Worm (Caenorhabditis elegans): ENCODE data around the gene H23L24.1.

The H23L24.1 gene

DNA sequence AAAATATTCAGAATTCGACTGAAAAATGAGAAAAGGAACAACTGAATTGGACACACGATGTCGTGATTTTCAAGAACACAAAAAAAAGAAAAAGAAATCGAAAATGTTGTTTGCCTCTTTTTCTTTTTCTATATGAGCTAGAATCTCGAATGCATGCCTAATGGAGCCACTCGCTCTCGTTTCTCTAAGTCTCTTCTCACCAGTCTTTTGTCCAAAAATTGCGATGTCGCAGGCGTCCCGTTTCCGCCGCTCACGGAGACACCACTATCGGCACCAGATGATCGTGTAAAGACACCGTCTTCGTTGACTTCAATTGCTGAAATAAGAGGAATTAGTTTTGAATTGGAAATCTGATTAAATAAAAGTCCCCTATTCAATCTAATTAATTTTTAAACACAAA, 40.4 kb downstream of the H23L24.1 start (continued):
- TF ChIP-seq hlh-30 (tag; optimal IDR thresholded peaks at IDR 0.05; ENCODE audit: insufficient read depth) (peak; percentile 34), ctbp-1 (GFP tag; IDR thresholded peaks at IDR 0.05) (peak; percentile 75)

DNA sequence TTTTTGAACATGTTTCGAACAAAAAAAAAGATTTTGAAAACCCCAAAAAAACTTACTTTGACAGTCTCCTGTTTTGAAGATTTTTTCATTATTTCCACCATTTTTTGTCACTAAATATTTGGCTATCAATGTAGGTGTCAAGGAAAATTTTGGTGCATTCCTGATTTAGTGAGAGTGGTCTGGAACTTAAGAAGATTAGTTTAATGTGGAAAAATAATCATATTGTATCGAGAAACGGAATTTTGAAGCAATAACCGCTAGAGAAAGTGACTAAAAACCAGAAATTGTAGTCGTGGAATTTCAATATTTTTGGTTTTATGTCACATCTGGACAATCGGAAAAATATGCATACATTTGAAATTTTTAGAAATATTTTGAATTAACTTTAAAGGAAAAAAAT, 43.6 kb downstream of the H23L24.1 start, which contains the start of the genes F20C5.11 and klp-11:
TSS of gene F20C5.11 (minus strand) at position 101 of the 400 bp plus-strand sequence.
TSS of gene klp-11 (minus strand) at position 171 of the 400 bp plus-strand sequence.
- no peak for TF ChIP-seq zip-2 (tag; optimal IDR thresholded peaks at IDR 0.05)
- no peak for TF ChIP-seq nhr-41 (GFP tag; IDR thresholded peaks at IDR 0.05)
- TF ChIP-seq aly-2 (tag; optimal IDR thresholded peaks at IDR 0.05), result no peak
- TF ChIP-seq vab-7 (GFP tag; IDR thresholded peaks at IDR 0.05), result no peak
- TF ChIP-seq nhr-76 (tag; optimal IDR thresholded peaks at IDR 0.05), result no peak
- no peak for TF ChIP-seq fkh-10 (GFP tag; optimal IDR thresholded peaks at IDR 0.05)
- no peak for TF ChIP-seq nhr-111 (GFP tag; optimal IDR thresholded peaks at IDR 0.05)
- no peak for TF ChIP-seq attf-4 (tag; optimal IDR thresholded peaks at IDR 0.05)
- no peak for TF ChIP-seq daf-19 (GFP tag; conservative IDR thresholded peaks at IDR 0.05)
- TF ChIP-seq fos-1 (tag; optimal IDR thresholded peaks at IDR 0.05), result no peak
- TF ChIP-seq F44E2.7 (GFP tag; IDR thresholded peaks at IDR 0.05), result no peak
- TF ChIP-seq saeg-2 (GFP tag; IDR thresholded peaks at IDR 0.05), result no peak
- no peak for TF ChIP-seq hif-1 (tag; optimal IDR thresholded peaks at IDR 0.05)
- TF ChIP-seq ceh-62 (tag; optimal IDR thresholded peaks at IDR 0.05), result no peak

DNA sequence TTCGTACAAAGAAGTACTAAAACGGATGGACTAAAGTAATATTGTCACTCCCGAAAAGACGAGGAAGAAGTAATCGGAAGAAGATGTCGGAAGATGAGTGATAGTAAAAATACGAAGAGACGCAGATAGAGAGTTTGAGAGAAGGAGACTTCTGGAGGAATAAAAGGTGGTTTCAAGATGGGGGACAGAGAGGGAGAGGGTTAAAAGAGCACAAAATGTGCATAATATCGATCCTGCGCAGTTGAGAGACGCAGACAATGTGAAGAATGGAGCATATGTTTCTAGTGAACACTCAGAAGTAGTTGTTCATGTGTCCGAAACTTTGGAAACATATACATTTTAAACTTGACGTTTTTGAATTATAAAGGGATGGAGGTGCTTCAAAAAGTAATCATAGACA, 44.2 kb downstream of the H23L24.1 start:
- peak; percentile 61 for TF ChIP-seq ctbp-1 (GFP tag; IDR thresholded peaks at IDR 0.05)
- TF ChIP-seq ceh-62 (tag; optimal IDR thresholded peaks at IDR 0.05), result no peak
- TF ChIP-seq rbr-2 (tag; optimal IDR thresholded peaks at IDR 0.05), result peak; percentile 62
- TF ChIP-seq nhr-10 (tag; optimal IDR thresholded peaks at IDR 0.05), result no peak
- TF ChIP-seq fkh-10 (GFP tag; optimal IDR thresholded peaks at IDR 0.05), result peak; percentile 94
- no peak for TF ChIP-seq dve-1 (tag; optimal IDR thresholded peaks at IDR 0.05; ENCODE audit: insufficient read depth)
- no peak for TF ChIP-seq attf-4 (tag; optimal IDR thresholded peaks at IDR 0.05)
- no peak for TF ChIP-seq ces-1 (GFP tag; optimal IDR thresholded peaks at IDR 0.05)
- TF ChIP-seq nhr-111 (GFP tag; optimal IDR thresholded peaks at IDR 0.05), result no peak
- TF ChIP-seq skn-1 (tag; optimal IDR thresholded peaks at IDR 0.05), result no peak
- no peak for TF ChIP-seq unc-130 (GFP tag; optimal IDR thresholded peaks at IDR 0.05)
- TF ChIP-seq snpc-1.2 (GFP tag; IDR thresholded peaks at IDR 0.05), result no peak
- TF ChIP-seq F37D6.2 (tag; optimal IDR thresholded peaks at IDR 0.05), result no peak
- TF ChIP-seq zfp-3 (GFP tag; conservative IDR thresholded peaks at IDR 0.05), result no peak
- TF ChIP-seq daf-19 (GFP tag; conservative IDR thresholded peaks at IDR 0.05), result no peak
- TF ChIP-seq egl-43 (GFP tag; IDR thresholded peaks at IDR 0.05), result no peak
- no peak for TF ChIP-seq lin-15B (tag; optimal IDR thresholded peaks at IDR 0.05)
- TF ChIP-seq ceh-28 (tag; optimal IDR thresholded peaks at IDR 0.05), result peak; percentile 16
- TF ChIP-seq F10B5.3 (tag; optimal IDR thresholded peaks at IDR 0.05), result no peak
- TF ChIP-seq nhr-76 (tag; optimal IDR thresholded peaks at IDR 0.05), result no peak
- no peak for TF ChIP-seq F44E2.7 (GFP tag; IDR thresholded peaks at IDR 0.05)
- peak; percentile 32 for TF ChIP-seq aha-1 (tag)
- TF ChIP-seq mep-1 (tag; optimal IDR thresholded peaks at IDR 0.05), result peak; percentile 61
- TF ChIP-seq nhr-6 (tag; optimal IDR thresholded peaks at IDR 0.05), result peak; percentile 13
- TF ChIP-seq unc-62 (GFP tag; optimal IDR thresholded peaks at IDR 0.05 in 1 of 2), result peak in 1 of 2 experiments; percentile 98
- no peak for TF ChIP-seq unc-62 (tag; optimal IDR thresholded peaks at IDR 0.05)
- peak; percentile 30 for TF ChIP-seq hlh-30 (tag; optimal IDR thresholded peaks at IDR 0.05; ENCODE audit: insufficient read depth)

DNA sequence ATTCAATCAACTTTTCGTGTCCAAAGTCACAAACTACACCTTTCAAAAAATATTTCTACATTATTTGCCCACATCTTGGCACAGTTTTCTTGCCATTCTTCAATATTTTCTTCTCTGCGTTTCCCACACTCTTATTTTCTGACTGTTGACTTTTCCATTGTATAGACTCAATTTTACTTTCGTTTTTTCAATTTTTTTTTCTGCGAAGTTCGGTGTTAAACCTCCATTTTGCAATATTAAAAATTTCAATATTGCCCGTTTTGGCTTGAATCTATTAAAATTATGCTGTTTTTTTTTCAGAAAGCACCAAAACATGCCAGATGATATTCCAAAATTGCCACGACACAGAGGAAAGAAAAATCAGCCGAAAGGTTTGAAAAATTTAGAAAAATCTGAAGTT, 46.3 kb downstream of the H23L24.1 start, which contains the start of gene cdc-50.B:
TSS of gene cdc-50.B (plus strand) at position 301 of the 400 bp plus-strand sequence.
- TF ChIP-seq nhr-28 (tag; optimal IDR thresholded peaks at IDR 0.05), result peak; percentile 27
- no peak for TF ChIP-seq egl-43 (GFP tag; IDR thresholded peaks at IDR 0.05)
- TF ChIP-seq Y105C5A.15 (GFP tag; IDR thresholded peaks at IDR 0.05), result no peak
